Worm (Caenorhabditis elegans): Measurements from ENCODE around the gene zchc-1A.

DNA sequence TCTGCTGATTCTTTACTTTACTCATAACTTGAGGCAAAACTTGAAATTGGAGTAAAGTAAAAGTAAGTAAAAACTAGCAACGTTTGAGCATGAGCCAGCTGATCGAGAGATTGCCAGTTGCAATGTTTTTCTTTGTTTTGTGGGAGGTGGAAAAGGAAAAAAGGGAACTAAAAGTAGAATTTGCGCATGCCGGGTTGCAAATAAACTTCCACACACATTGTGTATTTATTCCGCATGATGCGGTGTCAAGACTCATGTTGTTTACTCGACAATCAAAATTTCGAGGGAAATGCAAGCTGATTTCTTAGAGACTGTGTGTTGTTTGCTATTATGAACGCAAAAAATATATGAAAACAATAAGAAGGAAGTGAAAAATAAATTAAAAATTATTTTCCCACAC, 31.8 kb upstream of the zchc-1A start:
- no peak for TF ChIP-seq flt-1 (GFP tag; IDR thresholded peaks at IDR 0.05)
- no peak for TF ChIP-seq T22C8.4 (GFP tag; IDR thresholded peaks at IDR 0.05)
- TF ChIP-seq klf-2 (GFP tag; conservative IDR thresholded peaks at IDR 0.05) = no peak
- no peak for TF ChIP-seq ref-1 (GFP tag; conservative IDR thresholded peaks at IDR 0.05)
- no peak for TF ChIP-seq ztf-23 (GFP tag; IDR thresholded peaks at IDR 0.05)
